Worm (Caenorhabditis elegans) whole organism, midembryonic: ENCODE results near the gene elt-2.

Experiments used
- T22C8.4 ChIP-seq: fragments of 200-800 bp; sonication (Bioruptor generic); IDR thresholded peaks from 2 replicates; pipeline ENCODE4 v1.3.6; 2022; ENCODE audit warnings: missing genetic modification characterization, missing compliant biosample characterization
- cog-1 ChIP-seq: sonication (generic microtip); optimal IDR thresholded peaks from 2 replicates; lab custom pipeline; 2016; ENCODE audit warnings: missing genetic modification characterization, missing compliant biosample characterization
- flt-1 ChIP-seq: fragments of 200-800 bp; sonication (Bioruptor generic); IDR thresholded peaks from 2 replicates; pipeline ENCODE4 v1.3.6; 2022; ENCODE audit warnings: missing genetic modification characterization, missing compliant biosample characterization
- klf-2 ChIP-seq: fragments of 200-800 bp; sonication (Bioruptor generic); conservative IDR thresholded peaks from 2 replicates; pipeline ENCODE4 v1.3.6; 2022; ENCODE audit warnings: missing genetic modification reagents, missing genetic modification characterization, missing compliant biosample characterization
- med-1 ChIP-seq: sonication (generic microtip); optimal IDR thresholded peaks from 2 replicates; lab custom pipeline; 2017; ENCODE audit warnings: missing genetic modification characterization, mild to moderate bottlenecking, missing compliant biosample characterization, antibody characterized with exemption, missing genetic modification reagents; ENCODE audit not compliant: insufficient read depth
- ref-1 ChIP-seq: fragments of 200-800 bp; sonication (Bioruptor generic); conservative IDR thresholded peaks from 2 replicates; pipeline ENCODE4 v1.3.6; 2022; ENCODE audit warnings: missing genetic modification reagents, missing genetic modification characterization, missing compliant biosample characterization
- tab-1 ChIP-seq: fragments of 200-800 bp; sonication (Bioruptor generic); IDR thresholded peaks from 2 replicates; pipeline ENCODE4 v1.3.6; 2022; ENCODE audit warnings: missing genetic modification characterization, missing compliant biosample characterization
- ztf-23 ChIP-seq: fragments of 200-800 bp; sonication (Bioruptor generic); IDR thresholded peaks from 2 replicates; pipeline ENCODE4 v1.3.6; 2022; ENCODE audit warnings: missing genetic modification reagents, missing genetic modification characterization, missing compliant biosample characterization
- ztf-29 ChIP-seq: fragments of 200-800 bp; sonication (Bioruptor generic); IDR thresholded peaks from 2 replicates; pipeline ENCODE4 v1.3.6; 2022; ENCODE audit warnings: missing genetic modification reagents, missing genetic modification characterization, missing compliant biosample characterization

Gene elt-2

DNA sequence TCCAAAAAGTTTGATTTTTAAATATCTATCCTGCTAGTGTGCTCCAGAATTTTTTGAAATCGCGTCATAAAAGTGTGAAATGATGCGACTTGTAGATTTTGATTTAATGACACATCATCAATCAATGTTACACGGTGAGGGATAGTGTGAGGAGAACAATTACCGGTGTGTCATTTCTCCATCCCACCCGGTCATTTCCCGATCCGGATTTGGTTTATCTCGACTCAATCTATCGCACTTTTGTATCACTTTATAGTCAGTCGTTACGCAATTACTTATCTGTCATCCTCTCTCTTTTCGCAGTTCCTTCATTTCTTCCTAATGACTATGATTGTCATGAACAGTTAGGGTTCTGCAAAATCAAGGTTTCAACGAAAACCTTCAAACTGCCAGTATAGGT, 39.1 kb downstream of the elt-2 start:
- TF ChIP-seq ztf-23 (no peak), T22C8.4 (GFP tag; lab: Robert Waterston, UW) (no peak), klf-2 (no peak), ztf-29 (GFP tag; lab: Robert Waterston, UW) (no peak), med-1 (GFP tag; lab: Kevin White, UChicago) (no peak), ref-1 (GFP tag; lab: Robert Waterston, UW) (no peak), tab-1 (GFP tag; lab: Robert Waterston, UW) (no peak), flt-1 (GFP tag; lab: Robert Waterston, UW) (no peak), cog-1 (no peak)

DNA sequence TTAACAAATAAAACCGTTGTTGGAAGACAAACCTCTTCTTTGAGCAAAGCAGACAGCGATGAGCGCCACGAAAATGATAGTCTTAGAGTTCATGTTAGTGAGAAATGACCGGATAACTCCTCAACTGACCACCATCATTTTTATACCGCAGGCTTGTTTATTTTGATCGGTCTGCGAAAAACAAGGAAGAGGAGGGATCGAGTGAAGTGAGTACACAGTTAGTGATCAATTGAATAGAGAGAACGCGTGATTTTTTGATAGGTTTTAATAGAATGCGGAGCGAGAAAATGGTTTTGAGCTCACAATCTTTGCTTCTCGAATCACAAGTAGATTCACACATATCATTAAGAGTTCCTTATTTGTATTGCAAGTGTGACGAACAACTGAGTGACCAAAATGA, 40.3 kb downstream of the elt-2 start, which contains the start of gene F14F3.4:
Gene F14F3.4 (minus strand): TSS at position 101 of the 400 bp plus-strand sequence.
- no peak for TF ChIP-seq tab-1 (GFP tag; lab: Robert Waterston, UW)

DNA sequence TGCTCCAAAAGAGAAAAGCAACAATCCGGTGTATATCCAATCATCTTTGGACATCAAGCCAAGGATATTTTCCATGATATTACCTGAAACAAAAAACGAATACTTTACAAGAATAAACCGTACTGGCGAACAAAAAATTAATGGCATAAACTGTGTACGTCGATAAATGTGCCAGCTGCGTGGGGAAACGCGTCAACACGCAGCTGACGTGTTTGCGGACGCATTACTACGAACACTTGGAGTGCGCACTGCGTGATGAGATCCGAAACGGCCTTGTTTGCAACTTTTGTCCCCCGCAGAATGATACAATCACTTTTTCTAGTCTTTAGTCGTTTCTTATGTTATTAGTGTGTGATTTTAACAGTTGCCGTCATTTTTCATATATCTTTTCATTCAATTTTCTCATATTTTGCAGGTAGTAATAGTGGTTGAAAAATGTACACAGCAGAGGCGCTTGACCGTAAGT, 43.5 kb downstream of the elt-2 start, which contains the start of the genes mboa-7 and git-1:
Gene mboa-7 (minus strand): TSS at position 83 of the 466 bp plus-strand sequence.
Gene git-1 (plus strand): TSS at position 416 of the 466 bp plus-strand sequence.
- TF ChIP-seq ztf-23 (0 out of 2 replicates have a peak, but pooled peaks have one; percentile 45), flt-1 (GFP tag; lab: Robert Waterston, UW) (0 out of 2 replicates have a peak, but pooled peaks have one; percentile 16), tab-1 (GFP tag; lab: Robert Waterston, UW) (0 out of 2 replicates have a peak, but pooled peaks have one; percentile 71), T22C8.4 (GFP tag; lab: Robert Waterston, UW) (no peak), med-1 (GFP tag; lab: Kevin White, UChicago) (no peak), cog-1 (peak; percentile 62), klf-2 (no peak)

DNA sequence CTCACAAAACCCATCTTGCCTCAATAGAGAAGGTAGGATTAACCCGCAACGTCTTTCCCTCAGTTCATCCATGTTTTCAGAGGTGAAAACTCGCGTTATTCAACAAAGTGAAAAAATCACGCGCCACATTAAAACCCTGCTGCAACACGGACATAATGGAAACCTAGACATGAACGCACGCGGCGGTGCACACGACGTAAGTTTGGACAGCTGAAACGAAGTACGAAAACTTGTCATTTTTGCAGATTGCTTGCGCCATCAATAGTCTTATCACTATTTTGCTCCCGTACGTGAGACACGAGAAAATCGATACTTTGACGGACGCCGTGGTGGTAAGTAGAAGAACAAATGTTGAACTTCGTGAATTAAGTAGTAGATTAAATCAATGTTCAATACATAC, 46.4 kb downstream of the elt-2 start:
- no peak for TF ChIP-seq flt-1 (GFP tag; lab: Robert Waterston, UW)
- TF ChIP-seq T22C8.4 (GFP tag; lab: Robert Waterston, UW): no peak
- TF ChIP-seq cog-1: no peak
- TF ChIP-seq ztf-29 (GFP tag; lab: Robert Waterston, UW): no peak
- TF ChIP-seq ztf-23: no peak
- no peak for TF ChIP-seq klf-2
- no peak for TF ChIP-seq ref-1 (GFP tag; lab: Robert Waterston, UW)
- TF ChIP-seq tab-1 (GFP tag; lab: Robert Waterston, UW): no peak
- TF ChIP-seq med-1 (GFP tag; lab: Kevin White, UChicago): no peak

DNA sequence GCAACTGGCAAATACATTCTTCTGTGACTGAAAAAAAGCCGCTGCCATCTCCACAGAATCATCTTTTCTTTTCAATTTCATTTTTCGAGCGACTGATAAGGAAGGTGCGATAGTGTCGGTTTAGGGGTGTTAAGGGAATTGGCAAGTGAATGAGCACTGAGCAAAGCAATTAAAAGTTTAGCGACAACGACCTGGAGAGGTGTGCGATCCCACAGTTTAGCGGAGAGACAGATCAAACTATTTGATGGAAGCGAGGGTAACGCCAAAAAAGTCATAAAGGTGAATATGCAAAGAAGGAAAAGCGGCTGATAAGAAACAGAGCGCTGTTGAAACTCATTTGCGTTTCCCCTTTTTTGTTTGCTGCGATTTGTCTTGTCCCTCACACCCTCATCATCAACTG, 48.0 kb downstream of the elt-2 start, which contains the start of the genes F14F3.5 and slcf-1:
Gene F14F3.5 (minus strand): TSS at position 234 of the 400 bp plus-strand sequence.
Gene slcf-1 (plus strand): TSS at position 302 of the 400 bp plus-strand sequence.
- TF ChIP-seq med-1 (GFP tag; lab: Kevin White, UChicago) (no peak), klf-2 (no peak)

DNA sequence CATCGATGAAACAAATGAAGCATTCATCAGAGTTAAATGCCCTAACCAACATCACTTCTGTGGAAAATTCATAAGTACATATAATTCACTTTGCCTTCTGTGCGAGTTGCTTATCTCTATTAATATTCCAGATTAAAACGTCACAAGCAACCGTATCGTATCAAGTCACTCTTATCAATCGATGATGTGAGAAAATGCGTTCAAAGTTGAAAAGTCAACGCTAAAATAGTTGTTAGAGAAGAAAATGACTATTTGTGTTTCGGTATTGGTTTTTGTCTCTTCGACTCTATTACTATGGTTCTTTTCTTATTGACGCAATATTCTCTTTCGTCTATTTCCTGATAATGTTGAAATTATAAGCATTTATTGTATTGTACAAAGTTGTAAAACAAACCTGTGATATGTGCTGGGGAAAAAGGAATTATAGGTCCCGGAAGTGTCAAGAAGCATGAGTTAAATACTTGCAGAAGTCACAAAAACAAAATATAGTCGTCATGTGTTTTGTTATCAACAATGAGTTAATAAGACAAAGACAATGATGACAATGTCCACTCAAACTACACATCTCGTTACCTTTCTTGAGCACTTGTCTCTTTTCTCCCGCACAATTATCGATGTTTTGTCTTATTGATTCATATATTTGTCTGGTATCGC, 51.3 kb downstream of the elt-2 start:
- TF ChIP-seq med-1 (GFP tag; lab: Kevin White, UChicago) (no peak), cog-1 (no peak), T22C8.4 (GFP tag; lab: Robert Waterston, UW) (no peak), tab-1 (GFP tag; lab: Robert Waterston, UW) (no peak), ref-1 (GFP tag; lab: Robert Waterston, UW) (no peak), ztf-29 (GFP tag; lab: Robert Waterston, UW) (no peak)
